Fruit fly (Drosophila melanogaster) whole organism, embryonic: ENCODE data around the gene Adgf-D.

Experiments used
- Abd-B ChIP-seq: fragments of 200-800 bp; sonication (Bioruptor generic); optimal IDR thresholded peaks from 2 replicates; lab custom pipeline; 2018; ENCODE audit warnings: missing biosample characterization, mild to moderate bottlenecking, missing genetic modification characterization, moderate library complexity
- Blimp-1 ChIP-seq: fragments of 200-800 bp; sonication (Bioruptor generic); optimal IDR thresholded peaks from 3 replicates; lab custom pipeline; 2018; ENCODE audit warnings: missing biosample characterization, missing genetic modification characterization, mild to moderate bottlenecking, moderate library complexity, missing genetic modification reagents
- CG10565 ChIP-seq: fragments of 200-800 bp; sonication (Bioruptor generic); optimal IDR thresholded peaks from 3 replicates; lab custom pipeline; 2016; ENCODE audit warnings: missing biosample characterization, mild to moderate bottlenecking, missing genetic modification characterization
- CG12769 ChIP-seq: fragments of 200-800 bp; sonication (Bioruptor generic); optimal IDR thresholded peaks from 2 replicates; lab custom pipeline; 2019; ENCODE audit warnings: missing biosample characterization, mild to moderate bottlenecking, missing genetic modification characterization, moderate library complexity
- CG16863 ChIP-seq: fragments of 200-800 bp; sonication (Bioruptor generic); optimal IDR thresholded peaks from 3 replicates; lab custom pipeline; 2016; ENCODE audit warnings: missing biosample characterization, missing genetic modification characterization
- CG18011 ChIP-seq: fragments of 200-800 bp; sonication (Bioruptor generic); optimal IDR thresholded peaks from 2 replicates; lab custom pipeline; 2017; ENCODE audit warnings: missing biosample characterization, missing genetic modification characterization, mild to moderate bottlenecking, moderate library complexity, missing genotype
- CG18262 ChIP-seq: fragments of 200-800 bp; optimal IDR thresholded peaks from 3 replicates; lab custom pipeline; 2019; ENCODE audit warnings: missing biosample characterization, mild to moderate bottlenecking, missing genetic modification characterization, moderate library complexity
- CG2199 ChIP-seq: fragments of 200-800 bp; sonication (Bioruptor generic); IDR thresholded peaks from 3 replicates; pipeline ENCODE4 v1.3.6; 2022; ENCODE audit warnings: missing biosample characterization, missing genetic modification characterization
- CG2202 ChIP-seq: fragments of 200-800 bp; sonication (Bioruptor generic); optimal IDR thresholded peaks from 2 replicates; lab custom pipeline; 2018; ENCODE audit warnings: missing biosample characterization, mild to moderate bottlenecking, missing genetic modification characterization
- CG33557 ChIP-seq: fragments of 200-800 bp; sonication (Bioruptor generic); optimal IDR thresholded peaks from 2 replicates; lab custom pipeline; 2019; ENCODE audit warnings: missing biosample characterization, mild to moderate bottlenecking, missing genetic modification characterization, moderate library complexity
- CG3407 ChIP-seq: fragments of 200-800 bp; sonication (Bioruptor generic); optimal IDR thresholded peaks from 2 replicates; lab custom pipeline; 2018; ENCODE audit warnings: missing biosample characterization, mild to moderate bottlenecking, missing genetic modification characterization
- CG4854 ChIP-seq: fragments of 200-800 bp; sonication (Bioruptor generic); optimal IDR thresholded peaks from 2 replicates; lab custom pipeline; 2016; ENCODE audit warnings: missing biosample characterization, missing genetic modification characterization, inconsistent platforms
- CG6813 ChIP-seq: fragments of 200-800 bp; sonication (Bioruptor generic); optimal IDR thresholded peaks from 2 replicates; lab custom pipeline; 2017; ENCODE audit warnings: missing biosample characterization, missing genetic modification characterization, mild to moderate bottlenecking, moderate library complexity, missing genetic modification reagents
- CG7556 ChIP-seq: fragments of 200-800 bp; sonication (Bioruptor generic); optimal IDR thresholded peaks from 2 replicates; lab custom pipeline; 2017; ENCODE audit warnings: missing biosample characterization, mild to moderate bottlenecking, missing genetic modification characterization
- Chrac-16 ChIP-seq: fragments of 200-800 bp; sonication (Bioruptor generic); optimal IDR thresholded peaks from 3 replicates; lab custom pipeline; 2016; ENCODE audit warnings: missing biosample characterization, missing genetic modification characterization
- Dll ChIP-seq: fragments of 200-800 bp; sonication (Bioruptor generic); IDR thresholded peaks from 4 replicates; pipeline ENCODE4 v1.3.6; 2022; ENCODE audit warnings: missing biosample characterization, missing genetic modification characterization; ENCODE audit not compliant: partially characterized antibody
- Ets65A ChIP-seq: fragments of 200-800 bp; sonication (Bioruptor generic); peaks from one replicate; lab custom pipeline; 2016; ENCODE audit warnings: missing biosample characterization, missing genetic modification characterization
- HLH3B ChIP-seq: fragments of 200-800 bp; sonication (Bioruptor generic); IDR thresholded peaks from 2 replicates; pipeline ENCODE4 v1.3.6; 2022; ENCODE audit warnings: missing biosample characterization, missing genetic modification characterization
- Hr78 ChIP-seq, 2 experiments: fragments of 200-800 bp in 1 of 2; fragments of >200 bp in 1 of 2; sonication (Bioruptor generic) in 1 of 2; optimal IDR thresholded peaks; 2 replicates each; lab custom pipeline; 2017 to 2019; ENCODE audit warnings: missing biosample characterization in 2 of 2, missing genetic modification characterization in 2 of 2, mild to moderate bottlenecking in 1 of 2, moderate library complexity in 1 of 2
- Med ChIP-seq: fragments of 200-800 bp; sonication (Bioruptor generic); peaks from one replicate; lab custom pipeline; 2016; ENCODE audit warnings: missing biosample characterization, missing genetic modification characterization, mild to moderate bottlenecking, inconsistent platforms, moderate library complexity
- Side ChIP-seq: fragments of 200-800 bp; sonication (Bioruptor generic); optimal IDR thresholded peaks from 2 replicates; lab custom pipeline; 2016; ENCODE audit warnings: missing biosample characterization, missing genetic modification characterization
- Spps ChIP-seq: fragments of 200-800 bp; sonication (Bioruptor generic); optimal IDR thresholded peaks from 2 replicates; lab custom pipeline; 2018; ENCODE audit warnings: missing biosample characterization, mild to moderate bottlenecking, missing genetic modification characterization
- Trl ChIP-seq, 3 experiments: fragments of >200 bp in 2 of 3; fragments of 200-800 bp in 1 of 3; sonication (Bioruptor generic) in 1 of 3; optimal IDR thresholded peaks; 2 replicates in 1 of 3; 3 replicates in 2 of 3; lab custom pipeline; 2016 to 2017; ENCODE audit warnings: missing biosample characterization in 1 of 3, missing genetic modification characterization in 1 of 3
- Vsx1 ChIP-seq: fragments of 200-800 bp; sonication (Bioruptor generic); optimal IDR thresholded peaks from 2 replicates; lab custom pipeline; 2017; ENCODE audit warnings: missing biosample characterization, mild to moderate bottlenecking, missing genetic modification characterization, missing genetic modification reagents
- abd-A ChIP-seq: fragments of 200-800 bp; sonication (Bioruptor generic); optimal IDR thresholded peaks from 3 replicates; lab custom pipeline; 2019; ENCODE audit warnings: missing biosample characterization, mild to moderate bottlenecking, missing genetic modification characterization, moderate library complexity
- ac ChIP-seq: fragments of 200-800 bp; sonication (Bioruptor generic); optimal IDR thresholded peaks from 3 replicates; lab custom pipeline; 2017; ENCODE audit warnings: missing biosample characterization, mild to moderate bottlenecking, missing genetic modification characterization
- crp ChIP-seq, 2 experiments: fragments of 200-800 bp; sonication (Bioruptor generic); optimal IDR thresholded peaks; 2 replicates in 1 of 2; 3 replicates in 1 of 2; lab custom pipeline; 2017; ENCODE audit warnings: missing biosample characterization in 2 of 2, missing genetic modification characterization in 2 of 2, mild to moderate bottlenecking in 1 of 2, moderate library complexity in 1 of 2
- gce ChIP-seq: fragments of 200-800 bp; sonication (Bioruptor generic); IDR thresholded peaks from 3 replicates; pipeline ENCODE4 v1.3.6; 2022; ENCODE audit warnings: missing biosample characterization, missing genetic modification characterization
- grn ChIP-seq: fragments of 200-800 bp; sonication (Bioruptor generic); optimal IDR thresholded peaks from 3 replicates; lab custom pipeline; 2017; ENCODE audit warnings: missing biosample characterization, missing genetic modification characterization
- gsb-n ChIP-seq: fragments of 200-800 bp; sonication (Bioruptor generic); optimal IDR thresholded peaks from 3 replicates; lab custom pipeline; 2018; ENCODE audit warnings: missing biosample characterization, mild to moderate bottlenecking, missing genetic modification characterization
- kni ChIP-seq: fragments of 200-800 bp; sonication (Bioruptor generic); optimal IDR thresholded peaks from 3 replicates; lab custom pipeline; 2017; ENCODE audit warnings: mild to moderate bottlenecking, missing biosample characterization, missing genetic modification reagents, missing genetic modification characterization
- lov ChIP-seq, 2 experiments: fragments of 200-800 bp in 1 of 2; fragments of >200 bp in 1 of 2; sonication (Bioruptor generic) in 1 of 2; IDR thresholded peaks in 1 of 2; optimal IDR thresholded peaks in 1 of 2; 2 replicates in 1 of 2; 3 replicates in 1 of 2; pipeline versions ENCODE4 v1.3.6 to Lab custom; 2017 to 2022; ENCODE audit warnings: missing biosample characterization in 1 of 2, missing genetic modification characterization in 1 of 2
- oc ChIP-seq: fragments of 200-800 bp; sonication (Bioruptor generic); optimal IDR thresholded peaks from 2 replicates; lab custom pipeline; 2018; ENCODE audit warnings: missing biosample characterization, mild to moderate bottlenecking, missing genetic modification characterization, moderate library complexity
- onecut ChIP-seq: fragments of 200-800 bp; sonication (Bioruptor generic); IDR thresholded peaks from 2 replicates; pipeline ENCODE4 v1.3.6; 2022; ENCODE audit warnings: missing biosample characterization, missing genetic modification characterization
- prd ChIP-seq, 3 experiments: fragments of >200 bp in 2 of 3; fragments of 200-800 bp in 1 of 3; sonication (Bioruptor generic) in 1 of 3; optimal IDR thresholded peaks in 2 of 3; IDR thresholded peaks in 1 of 3; 2 replicates in 2 of 3; 3 replicates in 1 of 3; pipeline versions ENCODE4 v1.3.6 to Lab custom; 2017 to 2022; ENCODE audit warnings: missing biosample characterization in 1 of 3, missing genetic modification characterization in 1 of 3
- pros ChIP-seq: fragments of 200-800 bp; sonication (Bioruptor generic); optimal IDR thresholded peaks from 3 replicates; lab custom pipeline; 2019; ENCODE audit warnings: missing biosample characterization, mild to moderate bottlenecking, missing genetic modification characterization, moderate library complexity
- sc ChIP-seq, 3 experiments: fragments of >200 bp in 2 of 3; fragments of 200-800 bp in 1 of 3; sonication (Bioruptor generic) in 1 of 3; optimal IDR thresholded peaks; 2 replicates in 2 of 3; 3 replicates in 1 of 3; lab custom pipeline; 2017; ENCODE audit warnings: mild to moderate bottlenecking in 1 of 3, missing biosample characterization in 1 of 3, missing genetic modification characterization in 1 of 3, missing genetic modification reagents in 1 of 3
- scrt ChIP-seq: fragments of 200-800 bp; sonication (Bioruptor generic); optimal IDR thresholded peaks from 2 replicates; lab custom pipeline; 2018; ENCODE audit warnings: missing biosample characterization, mild to moderate bottlenecking, missing genetic modification characterization, moderate library complexity
- sd ChIP-seq: fragments of 200-800 bp; sonication (Bioruptor generic); optimal IDR thresholded peaks from 3 replicates; lab custom pipeline; 2018; ENCODE audit warnings: missing biosample characterization, mild to moderate bottlenecking, missing genetic modification characterization, moderate library complexity
- sens ChIP-seq: fragments of 200-800 bp; sonication (Bioruptor generic); peaks from one replicate; lab custom pipeline; 2016; ENCODE audit warnings: missing biosample characterization, missing genetic modification characterization
- sima ChIP-seq: fragments of 200-800 bp; sonication (Bioruptor generic); optimal IDR thresholded peaks from 2 replicates; lab custom pipeline; 2016; ENCODE audit warnings: missing biosample characterization, missing genetic modification characterization
- ttk ChIP-seq: fragments of 200-800 bp; sonication (Bioruptor generic); IDR thresholded peaks from 2 replicates; pipeline ENCODE4 v2.1.2; 2022; ENCODE audit warnings: missing biosample characterization, missing genetic modification characterization
- vvl ChIP-seq: fragments of 200-800 bp; sonication (Bioruptor generic); IDR thresholded peaks from 2 replicates; pipeline ENCODE4 v1.3.6; 2022; ENCODE audit warnings: missing biosample characterization, missing genetic modification characterization

The Adgf-D gene

dm6 chr3R:13726795-13727194, 21.6 kb upstream of the Adgf-D start (continued):
- TF ChIP-seq Side (GFP tag; lab: Kevin White, UChicago) (no peak), sc (optimal IDR thresholded peaks at IDR 0.05; lab: Kevin White, UChicago) (no peak), sc (GFP tag; optimal IDR thresholded peaks at IDR 0.05; lab: Kevin White, UChicago) (no peak), ttk (no peak), CG2202 (tag; lab: Kevin White, UChicago) (no peak), Trl (optimal IDR thresholded peaks at IDR 0.05; lab: Kevin White, UChicago) (no peak), Trl (GFP tag; optimal IDR thresholded peaks at IDR 0.05; lab: Kevin White, UChicago) (no peak), Ets65A (GFP tag; lab: Kevin White, UChicago) (no peak)
- TF ChIP-seq, all 482 proteins: peak for 3

dm6 chr3R:13724029-13724638, 18.9 kb upstream of the Adgf-D start:
- TF ChIP-seq abd-A (tag; lab: Kevin White, UChicago) (peak; percentile 70), sima (GFP tag; lab: Kevin White, UChicago) (no peak), CG18011 (GFP tag; lab: Kevin White, UChicago) (no peak), Blimp-1 (GFP tag; lab: Kevin White, UChicago) (peak; percentile 34), grn (GFP tag; lab: Kevin White, UChicago) (peak; percentile 79), sens (GFP tag; lab: Kevin White, UChicago) (peak; percentile 4), Hr78 (GFP tag; optimal IDR thresholded peaks at IDR 0.05; lab: Kevin White, UChicago) (peak in 1 of 2 experiments; percentile 51), sd (tag; lab: Kevin White, UChicago) (peak; percentile 13), oc (tag; lab: Kevin White, UChicago) (peak; percentile 78), gce (no peak), CG3407 (GFP tag; lab: Kevin White, UChicago) (no peak), CG2199 (GFP tag; lab: Robert Waterston, UW) (peak; percentile 87), Vsx1 (peak; percentile 25), HLH3B (GFP tag; lab: Robert Waterston, UW) (no peak), Med (GFP tag; lab: Kevin White, UChicago) (peak; percentile 12), pros (GFP tag; lab: Kevin White, UChicago) (peak; percentile 98), crp (GFP tag; optimal IDR thresholded peaks at IDR 0.05; lab: Kevin White, UChicago) (no peak), CG7556 (GFP tag; lab: Kevin White, UChicago) (no peak), Spps (tag; lab: Kevin White, UChicago) (no peak), vvl (GFP tag; lab: Robert Waterston, UW) (peak; percentile 59; the same call in 1 of the 2 replicates), Dll (GFP tag; lab: Robert Waterston, UW) (no peak), ac (GFP tag; lab: Kevin White, UChicago) (peak; percentile 46), Trl (optimal IDR thresholded peaks at IDR 0.05; lab: Kevin White, UChicago) (no peak), Trl (GFP tag; optimal IDR thresholded peaks at IDR 0.05; lab: Kevin White, UChicago) (no peak), Abd-B (no peak), CG12769 (peak; percentile 6), kni (GFP tag; lab: Kevin White, UChicago) (peak; percentile 67), CG6813 (no peak), CG16863 (GFP tag; lab: Kevin White, UChicago) (no peak), scrt (GFP tag; lab: Kevin White, UChicago) (no peak)

dm6 chr3R:13722451-13722850, 17.2 kb upstream of the Adgf-D start:
- TF ChIP-seq Chrac-16 (GFP tag; lab: Kevin White, UChicago), result no peak
- TF ChIP-seq abd-A (tag; lab: Kevin White, UChicago), result no peak
- no peak for TF ChIP-seq onecut (GFP tag; lab: Robert Waterston, UW)
- TF ChIP-seq CG10565 (GFP tag; lab: Kevin White, UChicago), result no peak
- TF ChIP-seq CG18262, result no peak
- no peak for TF ChIP-seq prd (optimal IDR thresholded peaks at IDR 0.05; lab: Kevin White, UChicago)
- no peak for TF ChIP-seq prd (GFP tag; IDR thresholded peaks at IDR 0.05; lab: Robert Waterston, UW)
- no peak for TF ChIP-seq lov (optimal IDR thresholded peaks at IDR 0.05; lab: Kevin White, UChicago)
- no peak for TF ChIP-seq lov (GFP tag; IDR thresholded peaks at IDR 0.05; lab: Robert Waterston, UW)
- no peak for TF ChIP-seq CG33557 (GFP tag; lab: Kevin White, UChicago)
- no peak for TF ChIP-seq gsb-n
- TF ChIP-seq CG4854 (GFP tag; lab: Kevin White, UChicago), result no peak
- TF ChIP-seq, all 482 proteins: peak for 0
